Fruit fly (Drosophila melanogaster): ENCODE measurements around the gene Fbxl7.

DNA sequence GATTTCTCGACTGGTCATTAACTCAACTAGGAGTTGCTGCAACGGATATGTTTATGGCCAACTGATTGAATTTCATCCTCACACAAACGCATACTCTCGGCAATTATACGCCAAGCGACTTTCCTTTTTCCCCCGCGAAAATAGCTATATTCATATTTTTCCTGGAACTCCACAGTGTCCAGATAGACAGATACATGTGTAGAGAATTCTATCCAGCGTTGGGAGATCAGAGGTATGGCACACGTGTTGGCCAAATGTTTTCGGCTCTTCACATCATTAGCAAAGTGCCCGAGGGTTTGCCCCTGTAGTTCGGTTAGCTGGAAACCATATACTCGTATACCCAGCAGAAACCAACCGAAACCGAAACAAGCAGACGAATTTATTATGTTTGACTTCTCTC lies 1.0 kb downstream of the Fbxl7 start:
- TF ChIP-seq pan (optimal IDR thresholded peaks at IDR 0.05) (no peak), Dll (optimal IDR thresholded peaks at IDR 0.05) (no peak)

Measured in whole organism.